Worm (Caenorhabditis elegans): ENCODE results near the gene ctl-1.

DNA sequence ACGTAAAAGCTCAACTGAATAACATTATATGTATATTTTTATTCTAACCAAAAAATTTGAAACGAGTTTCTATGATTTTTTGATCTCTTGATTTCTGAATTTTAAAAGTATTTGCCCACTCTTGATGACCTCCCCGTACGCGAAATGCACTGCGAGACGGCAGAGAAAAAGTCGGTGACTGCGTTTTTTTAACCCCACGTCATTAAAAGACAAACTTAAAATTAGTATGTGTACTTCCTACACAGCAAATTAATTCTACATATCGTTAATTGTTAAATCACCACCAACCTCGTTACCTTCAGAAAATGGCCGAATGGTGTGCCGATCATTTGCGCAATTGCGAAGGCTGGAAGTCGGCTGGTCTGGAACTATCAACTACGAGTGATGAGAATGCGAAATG is 13.5 kb downstream of the ctl-1 start, which contains the start of gene Y54G11A.4:
- TF ChIP-seq ekl-4 (GFP tag; IDR thresholded peaks at IDR 0.05) (no peak), F49E8.2 (tag; optimal IDR thresholded peaks at IDR 0.05; ENCODE audit: insufficient read depth) (no peak), ama-1 (optimal IDR thresholded peaks at IDR 0.05) (no peak), ama-1 (GFP tag; optimal IDR thresholded peaks at IDR 0.05) (no peak)
